Fruit fly (Drosophila melanogaster) Kc167 (cell line): ENCODE measurements around the gene emei.

Experiments
- h ChIP-seq: fragments of >200 bp; optimal IDR thresholded peaks from 3 replicates; lab custom pipeline; 2018; ENCODE audit warnings: missing external identifiers
- psq ChIP-seq: fragments of >200 bp; optimal IDR thresholded peaks from 2 replicates; lab custom pipeline; 2017; ENCODE audit warnings: missing external identifiers
- ttk ChIP-seq: sonication (Bioruptor generic); optimal IDR thresholded peaks from 2 replicates; lab custom pipeline; 2017; ENCODE audit warnings: missing external identifiers

DNA sequence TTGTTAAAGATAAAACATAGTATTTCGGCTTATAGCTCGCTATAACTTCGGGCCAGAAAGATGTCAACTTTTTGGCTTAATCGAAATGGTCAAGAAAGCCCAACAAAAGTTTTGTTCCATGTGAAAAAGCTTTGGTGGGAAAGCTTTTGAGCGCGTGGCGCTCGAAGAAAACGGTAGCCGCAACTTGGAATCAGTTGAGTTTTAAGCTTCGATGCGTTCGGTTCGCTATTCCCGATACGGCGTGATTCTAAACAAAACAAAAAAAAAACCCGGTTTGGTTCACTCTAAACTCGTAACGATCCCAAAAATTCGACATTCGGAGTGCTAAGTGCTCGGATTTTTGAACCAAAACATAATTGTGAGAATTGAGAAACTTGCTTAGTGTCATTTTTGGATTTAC lies 26.4 kb downstream of the emei start, which contains the start of gene IRSp53:
- TF ChIP-seq ttk (lab: Kevin White, UChicago) (no peak), h (lab: Kevin White, UChicago) (no peak), psq (lab: Kevin White, UChicago) (no peak)
